Worm (Caenorhabditis elegans): ENCODE data around the gene C45B11.8.

The C45B11.8 gene

DNA sequence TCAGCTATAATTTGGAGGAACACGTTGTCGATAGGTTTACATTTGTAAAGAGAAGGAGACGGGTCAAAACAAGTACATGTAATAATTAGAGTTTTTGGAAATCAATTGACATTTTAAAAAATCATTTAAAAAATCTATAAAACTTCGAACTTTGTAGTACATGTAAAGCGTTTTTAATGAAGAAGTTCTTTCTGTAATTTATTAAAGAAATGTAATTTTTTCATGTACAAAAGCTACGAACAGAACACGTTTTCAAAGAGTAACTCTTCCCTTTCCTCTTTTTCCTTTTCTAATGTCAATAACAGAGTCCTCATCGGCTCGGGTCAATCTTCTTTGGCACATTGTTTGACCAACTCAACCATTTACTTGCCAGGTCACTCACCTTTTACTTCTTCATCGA lies 3.2 kb downstream of the C45B11.8 start, which contains the start of gene C45B11.6:
C45B11.6 (plus strand) TSS at position 301 of the 400 bp plus-strand sequence.
- no peak for TF ChIP-seq mec-3 (tag; optimal IDR thresholded peaks at IDR 0.05; ENCODE audit: borderline replicate concordance)
- no peak for TF ChIP-seq eyg-1 (tag; optimal IDR thresholded peaks at IDR 0.05)
- TF ChIP-seq ceh-24 (tag; optimal IDR thresholded peaks at IDR 0.05), result no peak
- TF ChIP-seq zip-5 (tag; optimal IDR thresholded peaks at IDR 0.05), result no peak
- TF ChIP-seq elt-4 (tag; optimal IDR thresholded peaks at IDR 0.05), result no peak
- no peak for TF ChIP-seq nhr-11 (tag; optimal IDR thresholded peaks at IDR 0.05)
- TF ChIP-seq F13H6.1 (tag; optimal IDR thresholded peaks at IDR 0.05), result no peak
- no peak for TF ChIP-seq fkh-6 (tag; optimal IDR thresholded peaks at IDR 0.05)
- TF ChIP-seq T23F11.4 (GFP tag; optimal IDR thresholded peaks at IDR 0.05), result no peak
- TF ChIP-seq pag-3 (tag; optimal IDR thresholded peaks at IDR 0.05; ENCODE audit: borderline replicate concordance), result no peak
- TF ChIP-seq unc-86 (tag; optimal IDR thresholded peaks at IDR 0.05), result no peak
- no peak for TF ChIP-seq madf-2 (tag; optimal IDR thresholded peaks at IDR 0.05)
- TF ChIP-seq ceh-14 (tag; optimal IDR thresholded peaks at IDR 0.05), result no peak
- TF ChIP-seq nhr-232 (tag; optimal IDR thresholded peaks at IDR 0.05), result no peak
- no peak for TF ChIP-seq tbx-2 (tag; optimal IDR thresholded peaks at IDR 0.05)
- no peak for TF ChIP-seq hlh-13 (GFP tag; optimal IDR thresholded peaks at IDR 0.05)

DNA sequence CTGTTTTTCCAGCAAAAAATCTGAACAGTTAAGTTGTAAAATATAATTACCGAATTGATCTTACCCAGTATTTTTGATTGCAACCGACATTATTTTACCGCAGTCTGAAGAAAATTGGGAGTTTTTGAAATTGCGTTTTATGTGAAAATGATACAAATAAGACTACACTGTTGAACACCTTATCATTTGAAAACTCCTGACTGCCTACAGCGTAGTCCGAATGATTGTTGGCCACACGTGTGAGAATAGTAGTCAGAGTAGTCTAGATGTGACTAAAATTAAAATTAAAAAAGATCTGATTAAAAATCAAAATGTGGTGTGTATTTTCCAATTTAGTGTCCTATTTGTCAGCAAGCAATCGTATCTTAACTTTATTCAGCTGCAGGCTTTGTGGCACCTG lies 6.2 kb downstream of the C45B11.8 start, which contains the start of gene dhs-18:
dhs-18 (minus strand) TSS at position 104 of the 400 bp plus-strand sequence.
- no peak for TF ChIP-seq pag-3 (tag; optimal IDR thresholded peaks at IDR 0.05; ENCODE audit: borderline replicate concordance)
- no peak for TF ChIP-seq pax-1 (tag; optimal IDR thresholded peaks at IDR 0.05)
- no peak for TF ChIP-seq C08G9.2 (tag; optimal IDR thresholded peaks at IDR 0.05)
- TF ChIP-seq fax-1 (tag; optimal IDR thresholded peaks at IDR 0.05), result no peak
- no peak for TF ChIP-seq pha-2 (tag; optimal IDR thresholded peaks at IDR 0.05)
- TF ChIP-seq ztf-16 (tag; optimal IDR thresholded peaks at IDR 0.05), result no peak
- no peak for TF ChIP-seq sox-4 (tag; optimal IDR thresholded peaks at IDR 0.05)
- TF ChIP-seq ceh-30 (tag; optimal IDR thresholded peaks at IDR 0.05), result no peak
- TF ChIP-seq unc-42 (tag; optimal IDR thresholded peaks at IDR 0.05), result no peak
- TF ChIP-seq nfya-1 (tag; optimal IDR thresholded peaks at IDR 0.05), result no peak
- no peak for TF ChIP-seq hlh-8 (tag; optimal IDR thresholded peaks at IDR 0.05)
- no peak for TF ChIP-seq nhr-232 (tag; optimal IDR thresholded peaks at IDR 0.05)
- no peak for TF ChIP-seq ceh-45 (GFP tag; IDR thresholded peaks at IDR 0.05)
- TF ChIP-seq Y22D7AL.16 (tag; optimal IDR thresholded peaks at IDR 0.05), result no peak
- no peak for TF ChIP-seq ceh-19 (GFP tag; optimal IDR thresholded peaks at IDR 0.05)
- no peak for TF ChIP-seq C38D4.7 (GFP tag; optimal IDR thresholded peaks at IDR 0.05)
- TF ChIP-seq gmeb-2 (tag; optimal IDR thresholded peaks at IDR 0.05), result no peak
- TF ChIP-seq ama-1 (optimal IDR thresholded peaks at IDR 0.05), result no peak
- no peak for TF ChIP-seq eyg-1 (tag; optimal IDR thresholded peaks at IDR 0.05)

DNA sequence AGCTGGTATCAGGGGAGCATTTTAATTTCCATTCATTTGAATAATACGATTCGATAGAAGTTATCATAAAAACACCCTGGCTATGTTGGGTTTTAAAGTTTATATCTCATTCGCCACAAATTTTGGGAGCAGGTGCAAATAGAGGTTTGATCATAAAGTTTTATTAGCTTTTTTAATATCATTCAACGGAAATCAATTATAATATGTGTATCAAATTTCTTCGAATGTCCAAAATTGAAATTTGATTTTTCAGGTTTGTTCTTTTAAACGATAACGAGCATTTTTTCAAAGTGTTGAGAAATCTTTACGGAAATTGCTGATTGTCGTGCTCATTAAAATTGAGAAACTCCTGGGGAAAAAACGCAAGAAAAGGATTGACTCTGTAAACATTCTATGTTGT lies 8.1 kb downstream of the C45B11.8 start, which contains the start of gene srh-74:
srh-74 (minus strand) TSS at position 101 of the 400 bp plus-strand sequence.
- no peak for TF ChIP-seq unc-55 (GFP tag; optimal IDR thresholded peaks at IDR 0.05)

DNA sequence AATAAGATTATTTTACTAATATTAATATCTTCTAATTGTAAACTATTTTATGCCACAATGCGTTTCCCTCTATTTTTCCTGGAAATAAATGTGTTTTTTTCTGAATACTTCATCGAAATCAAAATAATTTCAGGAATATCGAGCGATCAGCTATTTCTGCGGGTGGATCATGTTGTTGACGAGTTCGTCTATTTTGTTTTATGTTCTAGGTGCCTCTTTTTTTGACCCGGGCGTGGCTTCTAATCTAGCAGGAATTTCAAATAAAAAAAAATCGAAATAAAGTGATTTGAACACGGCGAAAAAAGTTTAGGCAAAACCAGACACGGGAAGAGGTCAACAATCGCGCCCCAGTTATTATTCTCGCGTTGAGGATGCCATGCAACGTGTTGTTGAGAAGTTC lies 11.3 kb downstream of the C45B11.8 start, which contains the start of gene T04C12.33:
T04C12.33 (plus strand) TSS at position 301 of the 400 bp plus-strand sequence.
- TF ChIP-seq nhr-232 (tag; optimal IDR thresholded peaks at IDR 0.05) (no peak), lin-11 (tag; optimal IDR thresholded peaks at IDR 0.05) (no peak), hlh-13 (GFP tag; optimal IDR thresholded peaks at IDR 0.05) (no peak), ceh-9 (tag; optimal IDR thresholded peaks at IDR 0.05) (no peak), elt-4 (tag; optimal IDR thresholded peaks at IDR 0.05) (no peak)

DNA sequence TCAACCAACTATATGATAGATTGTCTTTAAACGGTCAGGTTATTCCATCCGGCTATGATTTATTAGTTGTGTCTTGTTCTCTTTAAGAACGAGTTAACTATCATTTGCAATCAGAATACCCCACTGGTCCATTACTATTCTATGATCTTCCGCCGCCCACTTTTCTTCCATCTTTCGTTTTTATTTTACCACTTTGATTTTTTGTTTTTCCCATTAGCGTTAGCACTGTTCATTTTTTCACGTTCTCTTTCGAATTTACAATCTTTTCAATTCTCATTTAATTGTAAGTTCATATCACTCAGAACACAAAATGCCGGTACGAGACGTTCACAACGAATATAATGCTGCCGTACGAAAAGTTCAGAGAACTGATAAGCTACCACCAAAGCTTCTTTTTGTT lies 13.3 kb downstream of the C45B11.8 start, which contains the start of gene T04C12.7:
T04C12.7 (plus strand) TSS at position 301 of the 400 bp plus-strand sequence.
- TF ChIP-seq npax-4 (tag; optimal IDR thresholded peaks at IDR 0.05), result no peak
- TF ChIP-seq nhr-11 (tag; optimal IDR thresholded peaks at IDR 0.05), result no peak
- no peak for TF ChIP-seq mec-3 (tag; optimal IDR thresholded peaks at IDR 0.05; ENCODE audit: borderline replicate concordance)
- TF ChIP-seq ceh-31 (tag; optimal IDR thresholded peaks at IDR 0.05), result no peak
- TF ChIP-seq nfya-1 (tag; optimal IDR thresholded peaks at IDR 0.05), result no peak
- no peak for TF ChIP-seq nhr-232 (tag; optimal IDR thresholded peaks at IDR 0.05)
- no peak for TF ChIP-seq ceh-45 (GFP tag; IDR thresholded peaks at IDR 0.05)
- no peak for TF ChIP-seq lim-6 (tag; optimal IDR thresholded peaks at IDR 0.05)
- TF ChIP-seq C08G9.2 (tag; optimal IDR thresholded peaks at IDR 0.05), result no peak
- no peak for TF ChIP-seq sox-2 (GFP tag; IDR thresholded peaks at IDR 0.05)
- TF ChIP-seq dve-1 (tag; optimal IDR thresholded peaks at IDR 0.05), result no peak
- no peak for TF ChIP-seq dmd-4 (tag; optimal IDR thresholded peaks at IDR 0.05; ENCODE audit: borderline replicate concordance)
- no peak for TF ChIP-seq ceh-14 (tag; optimal IDR thresholded peaks at IDR 0.05)
